Fruit fly (Drosophila melanogaster): ENCODE results near the gene CG31205.
A peak's percentile ranks its signal among the peaks of the same experiment; 100 is the strongest.

DNA sequence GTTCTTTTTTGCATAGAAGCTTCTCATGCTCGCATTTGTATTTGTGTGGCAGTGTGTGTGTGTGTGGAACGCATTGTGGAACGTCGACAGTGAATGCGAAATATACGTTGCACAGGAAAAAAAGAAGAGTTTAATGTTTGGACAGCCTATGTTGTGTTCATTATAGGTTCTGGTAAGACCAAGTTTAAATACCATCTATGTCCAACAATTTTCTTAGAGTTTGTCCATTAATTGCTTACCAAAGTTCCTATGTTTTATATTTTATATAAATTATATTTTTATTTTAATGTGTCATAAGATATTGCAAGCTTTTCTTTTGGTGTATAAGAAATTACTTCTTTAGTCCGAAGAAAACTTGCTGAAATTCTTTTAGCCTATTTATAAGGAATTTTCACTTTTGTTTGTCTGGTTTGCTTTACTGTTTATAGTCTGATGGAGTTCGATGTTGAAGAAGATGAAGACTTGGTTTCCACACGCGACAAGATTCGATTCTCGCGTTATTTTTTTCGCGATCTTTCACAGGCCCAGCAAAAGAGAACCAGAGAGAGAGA, 50.7 kb downstream of the CG31205 start:
- TF ChIP-seq rn (GFP tag; IDR thresholded peaks at IDR 0.05) (peak; percentile 8; the same call in 1 of the 2 replicates), CG14655 (GFP tag; optimal IDR thresholded peaks at IDR 0.05) (peak; percentile 96), D1 (tag; optimal IDR thresholded peaks at IDR 0.05) (peak; percentile 93), CG13204 (GFP tag; optimal IDR thresholded peaks at IDR 0.05) (peak; percentile 67), CG9948 (tag; optimal IDR thresholded peaks at IDR 0.05) (peak; percentile 97), gl (tag; optimal IDR thresholded peaks at IDR 0.05) (peak; percentile 54), CG15710 (tag; optimal IDR thresholded peaks at IDR 0.05) (peak; percentile 94)
